Worm (Caenorhabditis elegans): ENCODE measurements around the gene cid-1.

Gene cid-1

ce11 chrIII:5134506-5134905 lies 39.2 kb upstream of the cid-1 start:
- TF ChIP-seq nhr-12 (tag; optimal IDR thresholded peaks at IDR 0.05) (no peak), aly-2 (tag; optimal IDR thresholded peaks at IDR 0.05) (no peak), tbx-2 (tag; optimal IDR thresholded peaks at IDR 0.05) (peak; percentile 23), nfya-1 (tag; optimal IDR thresholded peaks at IDR 0.05; ENCODE audit: insufficient read depth) (peak; percentile 49)

- peak; percentile 90 for TF ChIP-seq tbx-2 (tag; optimal IDR thresholded peaks at IDR 0.05)
- peak; percentile 97 for TF ChIP-seq nfya-1 (tag; optimal IDR thresholded peaks at IDR 0.05; ENCODE audit: insufficient read depth)
- TF ChIP-seq elt-2 (tag; optimal IDR thresholded peaks at IDR 0.05) = peak; percentile 8
- no peak for TF ChIP-seq unc-39 (tag; optimal IDR thresholded peaks at IDR 0.05)
These were observed 37.6 kb upstream of the cid-1 start, which contains the start of gene tbx-2 for ce11 chrIII:5136033-5136597. TSS of gene tbx-2 (minus strand) at chrIII:5136296.

- TF ChIP-seq lin-39 (tag; optimal IDR thresholded peaks at IDR 0.05) (no peak), pha-4 (tag; optimal IDR thresholded peaks at IDR 0.05) (peak; percentile 19), nhr-12 (tag; optimal IDR thresholded peaks at IDR 0.05) (no peak), nhr-28 (tag; optimal IDR thresholded peaks at IDR 0.05) (no peak), pqm-1 (tag; optimal IDR thresholded peaks at IDR 0.05) (peak; percentile 70), fos-1 (tag; optimal IDR thresholded peaks at IDR 0.05) (no peak), zag-1 (tag; optimal IDR thresholded peaks at IDR 0.05) (no peak), lin-15B (tag; optimal IDR thresholded peaks at IDR 0.05) (no peak), unc-62 (GFP tag; optimal IDR thresholded peaks at IDR 0.05) (no peak), daf-12 (tag; optimal IDR thresholded peaks at IDR 0.05) (no peak), ZK546.5 (tag; optimal IDR thresholded peaks at IDR 0.05) (no peak), fkh-10 (GFP tag; optimal IDR thresholded peaks at IDR 0.05) (no peak), egl-27 (tag; optimal IDR thresholded peaks at IDR 0.05) (no peak), jun-1 (tag; optimal IDR thresholded peaks at IDR 0.05) (no peak), ztf-11 (tag; optimal IDR thresholded peaks at IDR 0.05) (no peak), elt-2 (tag; optimal IDR thresholded peaks at IDR 0.05) (peak; percentile 79), lsy-12 (tag; optimal IDR thresholded peaks at IDR 0.05) (no peak)
These were observed 36.6 kb upstream of the cid-1 start for ce11 chrIII:5137099-5137498.

- TF ChIP-seq tbx-2 (tag; optimal IDR thresholded peaks at IDR 0.05) (peak; percentile 53), nfya-1 (tag; optimal IDR thresholded peaks at IDR 0.05; ENCODE audit: insufficient read depth) (no peak), lsy-12 (tag; optimal IDR thresholded peaks at IDR 0.05) (no peak)
These were observed 36.0 kb upstream of the cid-1 start for ce11 chrIII:5137685-5138084.

ce11 chrIII:5138940-5139533 lies 34.7 kb upstream of the cid-1 start:
- no peak for TF ChIP-seq nfya-1 (tag; optimal IDR thresholded peaks at IDR 0.05; ENCODE audit: insufficient read depth)
- TF ChIP-seq ama-1 (optimal IDR thresholded peaks at IDR 0.05) = no peak
- TF ChIP-seq unc-62 (GFP tag; optimal IDR thresholded peaks at IDR 0.05) = no peak
- TF ChIP-seq ceh-16 (tag; optimal IDR thresholded peaks at IDR 0.05) = no peak
- no peak for TF ChIP-seq unc-39 (tag; optimal IDR thresholded peaks at IDR 0.05)
- no peak for TF ChIP-seq ceh-82 (tag; optimal IDR thresholded peaks at IDR 0.05)
- no peak for TF ChIP-seq R02D3.7 (tag; optimal IDR thresholded peaks at IDR 0.05)
- TF ChIP-seq ztf-11 (tag; optimal IDR thresholded peaks at IDR 0.05) = no peak
- no peak for TF ChIP-seq nhr-43 (tag; optimal IDR thresholded peaks at IDR 0.05; ENCODE audit: poor library complexity, severe bottlenecking)
- TF ChIP-seq egl-5 (tag; optimal IDR thresholded peaks at IDR 0.05) = no peak
- no peak for TF ChIP-seq mdl-1 (tag; optimal IDR thresholded peaks at IDR 0.05)
- TF ChIP-seq ztf-4 (tag; optimal IDR thresholded peaks at IDR 0.05) = no peak
- TF ChIP-seq sea-2 (GFP tag; optimal IDR thresholded peaks at IDR 0.05) = no peak

- TF ChIP-seq nhr-76 (tag; optimal IDR thresholded peaks at IDR 0.05) (no peak), nhr-237 (tag; optimal IDR thresholded peaks at IDR 0.05) (no peak), pha-4 (tag; optimal IDR thresholded peaks at IDR 0.05) (no peak), zag-1 (tag; optimal IDR thresholded peaks at IDR 0.05) (no peak), unc-39 (tag; optimal IDR thresholded peaks at IDR 0.05) (no peak), fkh-2 (tag; optimal IDR thresholded peaks at IDR 0.05) (no peak), skn-1 (tag; optimal IDR thresholded peaks at IDR 0.05) (no peak), ZK546.5 (tag; optimal IDR thresholded peaks at IDR 0.05) (no peak)
These were observed 34.0 kb upstream of the cid-1 start for ce11 chrIII:5139768-5140167.

Data from whole organism, L3 larva.